Worm (Caenorhabditis elegans): ENCODE measurements around the gene ndx-3.

Gene ndx-3

DNA sequence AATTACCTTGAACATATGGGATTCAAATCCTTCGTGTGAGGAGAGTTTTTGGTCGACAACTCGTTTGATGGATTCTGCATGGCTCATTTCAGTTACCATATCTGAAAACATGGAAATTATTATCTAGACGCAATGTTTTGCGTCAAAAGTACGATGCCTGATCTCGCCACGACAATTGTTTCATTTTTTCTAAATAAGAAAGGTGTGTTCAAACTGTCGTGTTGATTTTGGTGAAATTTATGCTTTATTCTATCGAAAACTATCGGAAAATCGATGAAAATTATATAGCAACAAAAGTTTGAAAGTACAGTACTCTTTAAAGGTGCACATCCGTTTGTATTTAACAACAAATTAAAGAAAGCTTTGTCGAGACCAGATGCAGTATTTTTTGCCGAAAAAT lies 12.3 kb upstream of the ndx-3 start, which contains the start of gene cblc-1:
TSS of gene cblc-1 (minus strand) at position 101 of the 400 bp plus-strand sequence.
- TF ChIP-seq hlh-1 (tag; optimal IDR thresholded peaks at IDR 0.05), result no peak
- no peak for TF ChIP-seq sem-2 (GFP tag; optimal IDR thresholded peaks at IDR 0.05)
- no peak for TF ChIP-seq unc-62 (GFP tag; optimal IDR thresholded peaks at IDR 0.05)
- no peak for TF ChIP-seq pha-4 (tag; optimal IDR thresholded peaks at IDR 0.05)
- TF ChIP-seq lin-32 (GFP tag; optimal IDR thresholded peaks at IDR 0.05), result no peak
- no peak for TF ChIP-seq lin-13 (tag; optimal IDR thresholded peaks at IDR 0.05)
- TF ChIP-seq mep-1 (tag; optimal IDR thresholded peaks at IDR 0.05), result no peak
- TF ChIP-seq flh-1 (GFP tag; optimal IDR thresholded peaks at IDR 0.05), result no peak
- no peak for TF ChIP-seq drap-1 (GFP tag; optimal IDR thresholded peaks at IDR 0.05)
- no peak for TF ChIP-seq M03D4.4 (tag; optimal IDR thresholded peaks at IDR 0.05)
- TF ChIP-seq ztf-11 (tag; optimal IDR thresholded peaks at IDR 0.05), result no peak
- TF ChIP-seq bed-3 (GFP tag; optimal IDR thresholded peaks at IDR 0.05), result no peak
- TF ChIP-seq unc-39 (tag; optimal IDR thresholded peaks at IDR 0.05), result no peak
- no peak for TF ChIP-seq sptf-1 (tag; optimal IDR thresholded peaks at IDR 0.05)
- TF ChIP-seq nhr-12 (tag; optimal IDR thresholded peaks at IDR 0.05), result no peak
- TF ChIP-seq blmp-1 (tag; optimal IDR thresholded peaks at IDR 0.05), result no peak
- TF ChIP-seq ham-2 (GFP tag; optimal IDR thresholded peaks at IDR 0.05), result no peak
- no peak for TF ChIP-seq mls-2 (tag; optimal IDR thresholded peaks at IDR 0.05)

DNA sequence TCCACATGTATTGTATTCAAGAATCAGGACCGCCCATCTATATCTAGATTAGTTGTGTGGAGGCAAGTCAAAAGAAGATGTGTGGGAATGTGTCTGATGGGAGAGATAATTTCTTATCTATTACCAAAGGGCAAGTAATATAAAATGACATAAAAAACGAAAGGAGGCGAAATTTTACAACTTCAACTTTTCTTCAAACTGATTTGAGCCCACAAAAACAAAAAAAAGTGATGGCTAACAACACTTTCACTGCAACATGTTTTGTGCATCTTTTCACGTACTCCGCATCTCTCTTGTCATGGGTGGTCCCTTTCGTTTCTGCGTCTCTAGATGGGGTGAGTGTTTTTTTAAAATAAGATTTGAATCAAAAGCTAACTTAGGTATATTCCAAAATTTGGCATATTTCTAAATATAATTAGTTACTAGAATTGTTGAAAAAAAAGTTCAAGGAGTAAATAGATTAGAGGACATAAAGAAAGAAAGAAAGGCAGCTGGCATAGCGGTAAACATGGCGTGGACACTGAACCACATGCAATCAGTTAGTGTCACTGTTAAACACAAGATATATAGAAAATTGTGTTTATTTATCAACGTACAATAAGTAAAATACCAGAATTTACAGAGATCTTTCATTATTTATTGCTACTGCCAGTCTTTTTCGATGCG lies 11.7 kb upstream of the ndx-3 start, which contains the start of gene ZK546.19:
TSS of gene ZK546.19 (plus strand) at position 186 of the 666 bp plus-strand sequence.
- TF ChIP-seq mep-1 (tag; optimal IDR thresholded peaks at IDR 0.05) (no peak), ces-1 (GFP tag; optimal IDR thresholded peaks at IDR 0.05) (peak; percentile 30), bed-3 (GFP tag; optimal IDR thresholded peaks at IDR 0.05) (no peak), hlh-1 (tag; optimal IDR thresholded peaks at IDR 0.05) (no peak), nhr-28 (tag; optimal IDR thresholded peaks at IDR 0.05) (no peak), elt-1 (tag; optimal IDR thresholded peaks at IDR 0.05; ENCODE audit: borderline replicate concordance, insufficient read depth) (peak; percentile 98), ceh-83 (GFP tag; optimal IDR thresholded peaks at IDR 0.05) (no peak), nhr-12 (tag; optimal IDR thresholded peaks at IDR 0.05) (no peak), nhr-2 (tag; optimal IDR thresholded peaks at IDR 0.05) (no peak), cnd-1 (tag; optimal IDR thresholded peaks at IDR 0.05) (no peak), snpc-4 (tag; optimal IDR thresholded peaks at IDR 0.05) (no peak), elt-3 (tag; optimal IDR thresholded peaks at IDR 0.05) (no peak), nhr-237 (tag; optimal IDR thresholded peaks at IDR 0.05) (no peak), lin-13 (tag; optimal IDR thresholded peaks at IDR 0.05) (no peak), lin-32 (GFP tag; optimal IDR thresholded peaks at IDR 0.05) (no peak)

DNA sequence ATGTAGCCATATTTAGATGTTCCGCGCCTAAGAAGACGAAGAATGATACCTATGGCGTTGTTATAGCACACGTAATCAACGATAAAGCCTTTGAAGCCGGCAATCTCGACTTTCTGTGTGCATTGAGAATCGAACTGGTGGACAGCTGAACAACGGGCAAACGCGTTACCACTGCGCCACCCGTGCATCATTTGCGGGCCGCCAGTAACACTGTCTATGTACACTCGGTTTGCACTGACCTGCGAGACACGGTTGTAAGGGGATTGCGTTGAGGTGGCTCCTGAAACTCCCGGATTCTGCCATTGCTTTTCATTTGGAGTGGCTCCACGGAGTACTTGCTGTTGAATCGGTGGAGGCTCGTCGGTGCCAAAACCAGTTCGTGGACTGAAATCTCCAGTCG lies 11.0 kb upstream of the ndx-3 start:
- TF ChIP-seq ham-2 (GFP tag; optimal IDR thresholded peaks at IDR 0.05) (peak; percentile 90), nhr-76 (tag; optimal IDR thresholded peaks at IDR 0.05) (peak; percentile 25), ceh-43 (GFP tag; optimal IDR thresholded peaks at IDR 0.05) (peak; percentile 72), hlh-1 (tag; optimal IDR thresholded peaks at IDR 0.05) (no peak), M03D4.4 (tag; optimal IDR thresholded peaks at IDR 0.05) (peak; percentile 84), cnd-1 (tag; optimal IDR thresholded peaks at IDR 0.05) (peak; percentile 92), sem-2 (GFP tag; optimal IDR thresholded peaks at IDR 0.05) (peak; percentile 75), pha-4 (tag; optimal IDR thresholded peaks at IDR 0.05) (peak; percentile 24), nhr-28 (tag; optimal IDR thresholded peaks at IDR 0.05) (no peak), blmp-1 (tag; optimal IDR thresholded peaks at IDR 0.05) (no peak), mab-5 (tag; optimal IDR thresholded peaks at IDR 0.05) (no peak), mep-1 (tag; optimal IDR thresholded peaks at IDR 0.05) (no peak), flh-1 (GFP tag; optimal IDR thresholded peaks at IDR 0.05) (peak; percentile 40), mls-2 (tag; optimal IDR thresholded peaks at IDR 0.05) (peak; percentile 88), drap-1 (GFP tag; optimal IDR thresholded peaks at IDR 0.05) (peak; percentile 86), lin-13 (tag; optimal IDR thresholded peaks at IDR 0.05) (peak; percentile 57), unc-120 (tag; optimal IDR thresholded peaks at IDR 0.05; ENCODE audit: poor library complexity, severe bottlenecking) (peak; percentile 64), tbx-8 (GFP tag; optimal IDR thresholded peaks at IDR 0.05) (no peak), bed-3 (GFP tag; optimal IDR thresholded peaks at IDR 0.05) (peak; percentile 58), unc-62 (GFP tag; optimal IDR thresholded peaks at IDR 0.05) (no peak), nhr-237 (tag; optimal IDR thresholded peaks at IDR 0.05) (no peak), lin-32 (GFP tag; optimal IDR thresholded peaks at IDR 0.05) (peak; percentile 64), snpc-4 (tag; optimal IDR thresholded peaks at IDR 0.05) (no peak), ceh-83 (GFP tag; optimal IDR thresholded peaks at IDR 0.05) (peak; percentile 90), ceh-39 (tag; optimal IDR thresholded peaks at IDR 0.05) (no peak), ztf-11 (tag; optimal IDR thresholded peaks at IDR 0.05) (no peak), ces-1 (GFP tag; optimal IDR thresholded peaks at IDR 0.05) (no peak), sptf-1 (tag; optimal IDR thresholded peaks at IDR 0.05) (peak; percentile 90), nhr-12 (tag; optimal IDR thresholded peaks at IDR 0.05) (no peak), elt-3 (tag; optimal IDR thresholded peaks at IDR 0.05) (no peak), nhr-2 (tag; optimal IDR thresholded peaks at IDR 0.05) (no peak), zip-8 (tag; optimal IDR thresholded peaks at IDR 0.05) (no peak), lsy-2 (tag; optimal IDR thresholded peaks at IDR 0.05) (no peak), unc-39 (tag; optimal IDR thresholded peaks at IDR 0.05) (no peak), elt-1 (tag; optimal IDR thresholded peaks at IDR 0.05; ENCODE audit: borderline replicate concordance, insufficient read depth) (no peak)

All from whole organism, mixed stage, embryonic.